Worm (Caenorhabditis elegans) whole organism, L4 larva: ENCODE measurements around the gene B0361.9.

Experiments used
- D1046.2 ChIP-seq: fragments of 200-800 bp; sonication (Bioruptor generic); IDR thresholded peaks from 2 replicates; pipeline ENCODE4 v1.3.6; 2022; ENCODE audit warnings: missing genetic modification characterization, missing compliant biosample characterization
- F49E8.2 ChIP-seq: sonication (generic microtip); optimal IDR thresholded peaks from 2 replicates; lab custom pipeline; 2016; ENCODE audit warnings: missing compliant biosample characterization, mild to moderate bottlenecking, missing genetic modification characterization, borderline replicate concordance
- Y105C5A.15 ChIP-seq: fragments of 200-800 bp; sonication (Bioruptor generic); IDR thresholded peaks from 2 replicates; pipeline ENCODE4 v1.3.6; 2022; ENCODE audit warnings: missing genetic modification characterization, missing compliant biosample characterization
- aha-1 ChIP-seq: fragments of 150-350 bp; peaks from one replicate; lab custom pipeline; 2014; ENCODE audit warnings: missing biosample characterization, missing genetic modification characterization
- aly-2 ChIP-seq: sonication (generic microtip); optimal IDR thresholded peaks from 2 replicates; lab custom pipeline; 2018; ENCODE audit warnings: missing biosample characterization, missing genetic modification characterization
- ama-1 ChIP-seq: fragments of 150-350 bp; optimal IDR thresholded peaks from 2 replicates; lab custom pipeline; 2014; ENCODE audit warnings: inconsistent platforms, mixed read lengths
- ceh-82 ChIP-seq: sonication (generic microtip); optimal IDR thresholded peaks from 2 replicates; lab custom pipeline; 2017; ENCODE audit warnings: missing biosample characterization, missing genetic modification characterization
- cey-2 ChIP-seq: sonication (generic microtip); optimal IDR thresholded peaks from 3 replicates; lab custom pipeline; 2017; ENCODE audit warnings: missing genetic modification characterization, mild to moderate bottlenecking, missing compliant biosample characterization, antibody characterized with exemption, borderline replicate concordance; ENCODE audit not compliant: insufficient read depth
- daf-16 ChIP-seq, 3 experiments: sonication (generic microtip); optimal IDR thresholded peaks; 2 replicates each; lab custom pipeline; 2016 to 2017; ENCODE audit warnings: missing genetic modification characterization in 3 of 3, missing genetic modification reagents in 3 of 3, mild to moderate bottlenecking in 2 of 3, missing compliant biosample characterization in 2 of 3, missing biosample characterization in 1 of 3, moderate library complexity in 1 of 3
- dmd-8 ChIP-seq: fragments of 200-800 bp; sonication (Bioruptor generic); IDR thresholded peaks from 2 replicates; pipeline ENCODE4 v1.3.6; 2022; ENCODE audit warnings: missing genetic modification characterization, missing compliant biosample characterization
- hlh-30 ChIP-seq: sonication (generic microtip); optimal IDR thresholded peaks from 2 replicates; lab custom pipeline; 2017; ENCODE audit warnings: antibody characterized with exemption, mild to moderate bottlenecking, missing genetic modification characterization, missing compliant biosample characterization; ENCODE audit not compliant: insufficient read depth
- hmg-1.1 ChIP-seq: fragments of 200-800 bp; sonication (Bioruptor generic); IDR thresholded peaks from 2 replicates; pipeline ENCODE4 v1.3.6; 2022; ENCODE audit warnings: missing genetic modification reagents, missing genetic modification characterization, missing compliant biosample characterization
- lin-13 ChIP-seq: fragments of 150-350 bp; optimal IDR thresholded peaks from 2 replicates; lab custom pipeline; 2014; ENCODE audit warnings: missing biosample characterization, missing genetic modification reagents, missing genetic modification characterization
- lin-15B ChIP-seq: fragments of 150-350 bp; sonication (generic microtip); optimal IDR thresholded peaks from 3 replicates; lab custom pipeline; 2014; ENCODE audit warnings: missing biosample characterization, missing genetic modification characterization
- lir-3 ChIP-seq: sonication (generic microtip); optimal IDR thresholded peaks from 2 replicates; lab custom pipeline; 2016; ENCODE audit warnings: mild to moderate bottlenecking, missing genetic modification characterization, missing compliant biosample characterization
- mdl-1 ChIP-seq, 2 experiments: fragments of 150-350 bp in 1 of 2; sonication (generic microtip) in 1 of 2; optimal IDR thresholded peaks; 2 replicates each; lab custom pipeline; 2014 to 2017; ENCODE audit warnings: missing biosample characterization in 2 of 2, missing genetic modification characterization in 2 of 2
- mep-1 ChIP-seq: fragments of 150-350 bp; sonication (generic microtip); optimal IDR thresholded peaks from 3 replicates; lab custom pipeline; 2014; ENCODE audit warnings: missing biosample characterization, missing genetic modification characterization
- mes-2 ChIP-seq: sonication (generic microtip); optimal IDR thresholded peaks from 2 replicates; lab custom pipeline; 2016; ENCODE audit warnings: missing genotype, mild to moderate bottlenecking, missing genetic modification characterization, missing compliant biosample characterization; ENCODE audit not compliant: poor library complexity, severe bottlenecking
- mxl-2 ChIP-seq: fragments of 200-800 bp; sonication (Bioruptor generic); conservative IDR thresholded peaks from 2 replicates; pipeline ENCODE4 v1.3.6; 2022; ENCODE audit warnings: missing genetic modification reagents, missing genetic modification characterization, missing compliant biosample characterization
- mxl-3 ChIP-seq: fragments of 200-800 bp; sonication (Bioruptor generic); optimal IDR thresholded peaks from 2 replicates; lab custom pipeline; 2018; ENCODE audit warnings: mild to moderate bottlenecking, missing genetic modification characterization, missing compliant biosample characterization
- nhr-10 ChIP-seq: fragments of 150-350 bp; optimal IDR thresholded peaks from 2 replicates; lab custom pipeline; 2014; ENCODE audit warnings: missing biosample characterization, missing genetic modification characterization
- nhr-25 ChIP-seq: sonication (generic microtip); optimal IDR thresholded peaks from 2 replicates; lab custom pipeline; 2017; ENCODE audit warnings: missing genetic modification characterization, mild to moderate bottlenecking, missing compliant biosample characterization, antibody characterized with exemption, moderate library complexity, borderline replicate concordance; ENCODE audit not compliant: insufficient read depth
- nhr-28 ChIP-seq: fragments of 150-350 bp; optimal IDR thresholded peaks from 2 replicates; lab custom pipeline; 2014; ENCODE audit warnings: missing biosample characterization, missing genetic modification characterization
- nhr-42 ChIP-seq: fragments of 200-800 bp; sonication (Bioruptor generic); IDR thresholded peaks from 2 replicates; pipeline ENCODE4 v1.3.6; 2022; ENCODE audit warnings: missing genetic modification characterization, missing compliant biosample characterization
- nhr-48 ChIP-seq: sonication (generic microtip); optimal IDR thresholded peaks from 2 replicates; lab custom pipeline; 2016; ENCODE audit warnings: mild to moderate bottlenecking, missing genetic modification characterization, missing compliant biosample characterization
- pha-4 ChIP-seq, 2 experiments: fragments of 150-350 bp in 1 of 2; fragments of 200-800 bp in 1 of 2; sonication (Bioruptor generic) in 1 of 2; IDR thresholded peaks in 1 of 2; optimal IDR thresholded peaks in 1 of 2; 2 replicates each; pipeline versions ENCODE4 v1.3.6 to Lab custom; 2014 to 2022; ENCODE audit warnings: missing genetic modification characterization in 2 of 2, missing genetic modification reagents in 2 of 2, missing biosample characterization in 1 of 2, missing compliant biosample characterization in 1 of 2
- php-3 ChIP-seq: fragments of 200-800 bp; sonication (Bioruptor generic); IDR thresholded peaks from 2 replicates; pipeline ENCODE4 v1.3.6; 2022; ENCODE audit warnings: missing genetic modification reagents, missing genetic modification characterization, missing compliant biosample characterization
- snpc-4 ChIP-seq: fragments of 150-350 bp; optimal IDR thresholded peaks from 2 replicates; lab custom pipeline; 2014; ENCODE audit warnings: missing biosample characterization, missing genetic modification characterization
- spr-3 ChIP-seq: fragments of 200-800 bp; sonication (Bioruptor generic); optimal IDR thresholded peaks from 2 replicates; lab custom pipeline; 2018; ENCODE audit warnings: mild to moderate bottlenecking, missing genetic modification characterization, missing compliant biosample characterization
- tag-97 ChIP-seq: fragments of 200-800 bp; sonication (Bioruptor generic); IDR thresholded peaks from 2 replicates; pipeline ENCODE4 v1.3.6; 2022; ENCODE audit warnings: missing genetic modification characterization, missing compliant biosample characterization
- unc-130 ChIP-seq: sonication (generic microtip); optimal IDR thresholded peaks from 2 replicates; lab custom pipeline; 2016; ENCODE audit warnings: missing genetic modification reagents, missing genetic modification characterization, missing compliant biosample characterization
- unc-62 ChIP-seq, 3 experiments: fragments of 150-350 bp in 1 of 3; sonication (generic microtip); optimal IDR thresholded peaks in 2 of 3; peaks in 1 of 3; 1 replicate in 1 of 3; 2 replicates in 2 of 3; lab custom pipeline; 2014 to 2017; ENCODE audit warnings: missing biosample characterization in 3 of 3, missing genetic modification characterization in 3 of 3, missing genetic modification reagents in 3 of 3, missing genotype in 1 of 3

Gene B0361.9

DNA sequence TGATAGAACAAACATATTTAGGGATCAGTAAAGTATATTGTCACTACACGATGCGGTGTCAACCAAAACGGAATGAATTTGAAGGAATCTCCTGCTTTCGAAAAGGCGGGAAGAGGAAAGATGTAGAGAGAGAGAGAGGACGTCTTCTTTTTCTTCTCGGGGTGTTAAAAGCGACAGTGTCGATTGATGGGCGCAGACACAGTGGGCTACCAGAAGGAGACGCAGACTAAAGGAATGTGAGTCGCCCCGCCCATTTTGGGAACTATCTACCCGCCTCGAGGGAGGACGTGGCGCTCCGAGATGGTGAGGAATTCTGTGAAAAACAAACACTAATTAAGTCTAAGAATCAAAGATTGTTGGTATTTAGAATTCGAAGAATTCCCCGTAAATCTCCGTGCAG is at the start of gene B0361.9, which contains the start of gene B0361.14:
Gene B0361.9, minus strand, starts transcription at position 166 of the 400 bp plus-strand sequence.
Gene B0361.14, minus strand, starts transcription at position 66 of the 400 bp plus-strand sequence.
- TF ChIP-seq hmg-1.1 (GFP tag; lab: Robert Waterston, UW) (0 out of 2 replicates have a peak, but pooled peaks have one; percentile 19), nhr-28 (tag; lab: Kevin White, UChicago) (peak; percentile 27), mxl-2 (GFP tag; lab: Robert Waterston, UW) (no peak), lir-3 (tag; lab: Kevin White, UChicago) (no peak), spr-3 (GFP tag; lab: Kevin White, UChicago) (no peak), snpc-4 (tag; lab: Kevin White, UChicago) (no peak), nhr-42 (GFP tag; lab: Robert Waterston, UW) (no peak), lin-15B (tag; lab: Kevin White, UChicago) (no peak), nhr-25 (tag; lab: Kevin White, UChicago) (peak; percentile 80), unc-130 (no peak), mdl-1 (tag; optimal IDR thresholded peaks at IDR 0.05; lab: Kevin White, UChicago) (peak in 1 of 2 experiments; percentile 14), ceh-82 (tag; lab: Kevin White, UChicago) (no peak), aha-1 (tag; lab: Kevin White, UChicago) (peak; percentile 71), mxl-3 (GFP tag; lab: Kevin White, UChicago) (peak; percentile 11), mes-2 (tag; lab: Kevin White, UChicago) (peak; percentile 27), php-3 (GFP tag; lab: Robert Waterston, UW) (no peak), F49E8.2 (tag; lab: Kevin White, UChicago) (no peak)

DNA sequence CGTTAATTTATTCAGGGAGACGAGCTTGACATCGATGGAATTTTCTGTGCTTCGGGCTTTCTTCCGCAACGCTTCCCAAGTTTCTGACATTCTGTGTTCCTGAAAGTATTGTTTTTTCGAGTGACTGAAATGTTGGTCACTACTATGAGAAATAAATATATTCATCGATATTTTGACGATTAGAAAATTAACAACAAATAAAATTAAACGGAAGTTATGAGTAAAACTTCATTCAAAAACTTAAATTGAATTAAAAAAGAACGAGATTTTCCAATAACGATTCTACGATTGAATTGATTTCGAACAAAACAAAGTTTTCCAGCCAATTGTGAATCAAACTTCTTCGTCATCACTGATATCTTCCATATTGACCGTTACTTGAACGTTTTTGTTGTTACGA is 49.6 kb upstream of the B0361.9 start, which contains the start of gene gos-28:
Gene gos-28, minus strand, starts transcription at position 101 of the 400 bp plus-strand sequence.
- peak; percentile 16 for TF ChIP-seq ama-1 (lab: Kevin White, UChicago)
- TF ChIP-seq snpc-4 (tag; lab: Kevin White, UChicago) = no peak

DNA sequence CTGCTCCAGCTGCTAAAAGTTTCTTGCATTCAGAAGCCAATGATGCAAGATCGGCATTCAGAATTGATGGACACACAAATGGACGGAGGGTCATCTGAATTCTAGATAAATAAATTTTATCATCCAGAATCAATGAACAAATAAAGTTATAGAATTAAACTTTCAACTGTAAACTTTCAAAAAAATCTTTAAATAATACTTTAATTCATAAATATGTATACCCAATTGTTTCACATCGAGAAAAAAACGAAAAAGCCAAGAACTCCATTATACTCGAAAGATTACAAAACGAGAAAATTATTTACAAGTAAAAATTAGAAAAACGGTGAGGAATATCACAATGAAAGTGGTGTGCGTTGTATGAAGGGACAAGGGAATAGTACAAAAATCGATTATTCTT is 47.6 kb upstream of the B0361.9 start, which contains the start of gene F08F8.7:
Gene F08F8.7, minus strand, starts transcription at position 101 of the 400 bp plus-strand sequence.
- no peak for TF ChIP-seq daf-16 (GFP tag; optimal IDR thresholded peaks at IDR 0.05; lab: Kevin White, UChicago)
- TF ChIP-seq daf-16 (tag; optimal IDR thresholded peaks at IDR 0.05; lab: Kevin White, UChicago) = peak; percentile 7
- no peak for TF ChIP-seq hmg-1.1 (GFP tag; lab: Robert Waterston, UW)

DNA sequence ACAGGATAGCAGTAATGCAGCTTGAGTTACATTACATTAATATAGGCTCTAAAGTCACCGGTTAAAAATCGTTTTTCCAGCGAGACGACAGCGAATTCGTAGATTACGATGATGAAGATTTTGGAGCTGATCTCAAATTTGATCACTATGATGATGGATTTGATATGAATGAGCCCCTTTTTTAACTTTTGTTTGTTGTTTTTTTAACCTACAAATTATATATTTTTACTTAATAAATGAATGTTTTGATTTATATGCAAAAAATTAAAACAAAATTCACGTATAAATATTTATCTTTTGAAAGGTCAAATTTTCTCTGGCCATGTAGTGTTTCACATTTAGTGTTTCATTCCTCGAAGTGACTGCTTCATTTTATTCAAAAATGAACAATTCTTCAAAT is 44.0 kb upstream of the B0361.9 start, which contains the start of gene F08F8.6:
Gene F08F8.6, plus strand, starts transcription at position 301 of the 400 bp plus-strand sequence.
- TF ChIP-seq mdl-1 (tag; optimal IDR thresholded peaks at IDR 0.05; lab: Kevin White, UChicago) = no peak
- no peak for TF ChIP-seq pha-4 (GFP tag; IDR thresholded peaks at IDR 0.05; lab: Robert Waterston, UW)
- no peak for TF ChIP-seq pha-4 (tag; optimal IDR thresholded peaks at IDR 0.05; lab: Kevin White, UChicago)
- no peak for TF ChIP-seq ama-1 (lab: Kevin White, UChicago)
- TF ChIP-seq dmd-8 = no peak
- no peak for TF ChIP-seq hlh-30 (tag; lab: Kevin White, UChicago)
- no peak for TF ChIP-seq D1046.2
- TF ChIP-seq unc-62 (GFP tag; optimal IDR thresholded peaks at IDR 0.05 in 1 of 2; lab: Kevin White, UChicago) = no peak
- TF ChIP-seq unc-62 (tag; optimal IDR thresholded peaks at IDR 0.05; lab: Kevin White, UChicago) = no peak
- TF ChIP-seq nhr-10 (tag; lab: Kevin White, UChicago) = no peak
- no peak for TF ChIP-seq lin-13 (GFP tag; lab: Kevin White, UChicago)
- TF ChIP-seq aly-2 (tag; lab: Kevin White, UChicago) = no peak
- TF ChIP-seq mep-1 (tag; lab: Kevin White, UChicago) = no peak
- TF ChIP-seq tag-97 (GFP tag; lab: Robert Waterston, UW) = no peak
- TF ChIP-seq nhr-48 (tag; lab: Kevin White, UChicago) = no peak
- TF ChIP-seq, all 104 proteins: peak for 0

DNA sequence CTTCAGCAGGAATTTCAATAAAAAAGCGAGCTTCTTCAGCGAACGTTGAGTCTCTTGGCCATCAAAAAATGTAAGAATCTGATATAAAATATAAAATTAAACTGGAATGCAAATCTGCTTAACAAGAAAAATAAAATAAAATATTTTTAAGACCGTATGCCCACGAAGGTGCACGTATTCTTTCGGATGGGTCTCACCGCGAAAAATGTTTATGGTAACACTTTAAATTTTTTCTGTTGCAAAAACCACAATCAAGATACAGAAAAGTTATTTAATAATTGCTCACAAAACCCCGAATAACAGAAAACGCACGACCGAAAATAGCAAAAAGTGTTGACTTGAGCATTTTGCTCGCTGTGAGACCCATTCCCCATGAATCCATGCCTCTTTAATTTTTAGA is 39.7 kb upstream of the B0361.9 start:
- TF ChIP-seq cey-2 (no peak), Y105C5A.15 (GFP tag; lab: Robert Waterston, UW) (no peak)
